Worm (Caenorhabditis elegans) whole organism, L4/young adult: Measurements from ENCODE around the gene arle-14.

Source experiments
- W03F9.2 ChIP-seq: fragments of 150-350 bp; optimal IDR thresholded peaks from 2 replicates; lab custom pipeline; 2014; ENCODE audit warnings: missing biosample characterization, missing genetic modification characterization
- dao-5 ChIP-seq: sonication (generic microtip); optimal IDR thresholded peaks from 2 replicates; lab custom pipeline; 2016; ENCODE audit warnings: missing genotype, missing genetic modification characterization, moderate library complexity, missing compliant biosample characterization
- him-1 ChIP-seq: sonication (generic microtip); optimal IDR thresholded peaks from 2 replicates; lab custom pipeline; 2016; ENCODE audit warnings: missing genotype, missing genetic modification reagents, missing genetic modification characterization, missing compliant biosample characterization

DNA sequence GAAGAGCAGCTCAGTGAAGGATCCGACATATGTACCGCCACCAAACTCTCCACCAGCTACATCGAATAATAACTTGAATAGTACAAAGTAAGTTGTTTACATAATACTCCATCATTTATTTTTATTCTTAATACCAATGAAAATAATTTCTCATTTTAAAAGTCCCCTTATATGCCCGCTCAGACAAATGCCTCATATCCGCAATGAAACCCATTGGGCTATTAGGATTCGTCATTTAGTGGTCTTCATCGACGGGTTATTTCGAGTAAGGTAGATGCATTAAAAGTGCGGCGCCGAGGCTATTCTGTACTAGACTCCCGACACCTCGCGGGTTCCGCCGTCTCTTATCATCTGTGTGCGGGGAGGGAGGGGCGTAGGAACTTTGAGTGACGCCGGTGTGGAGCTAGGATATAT, 39.0 kb upstream of the arle-14 start:
- no peak for TF ChIP-seq him-1 (tag; lab: Kevin White, UChicago)
- peak; percentile 20 for TF ChIP-seq W03F9.2 (tag; lab: Kevin White, UChicago)
- no peak for TF ChIP-seq dao-5 (tag; lab: Kevin White, UChicago)
